Fruit fly (Drosophila melanogaster) whole organism: Measurements from ENCODE around the gene tomb.

ENCODE experiments used
- CG8478 ChIP-seq: fragments of >200 bp; optimal IDR thresholded peaks from 2 replicates; lab custom pipeline; 2018; ENCODE audit warnings: inconsistent platforms
- Dll ChIP-seq: fragments of >200 bp; optimal IDR thresholded peaks from 2 replicates; lab custom pipeline; 2017
- EcR ChIP-seq, 2 experiments: fragments of >200 bp; optimal IDR thresholded peaks; 2 replicates each; lab custom pipeline; 2017; ENCODE audit warnings: missing biosample characterization in 2 of 2, missing genetic modification characterization in 2 of 2, missing genetic modification reagents in 2 of 2
- pan ChIP-seq: fragments of >200 bp; optimal IDR thresholded peaks from 2 replicates; lab custom pipeline; 2017
- psq ChIP-seq: fragments of >200 bp; optimal IDR thresholded peaks from 2 replicates; lab custom pipeline; 2017
- usp ChIP-seq: fragments of >200 bp; optimal IDR thresholded peaks from 2 replicates; lab custom pipeline; 2017; ENCODE audit warnings: missing biosample characterization, missing genetic modification characterization, mixed read lengths

Gene tomb

DNA sequence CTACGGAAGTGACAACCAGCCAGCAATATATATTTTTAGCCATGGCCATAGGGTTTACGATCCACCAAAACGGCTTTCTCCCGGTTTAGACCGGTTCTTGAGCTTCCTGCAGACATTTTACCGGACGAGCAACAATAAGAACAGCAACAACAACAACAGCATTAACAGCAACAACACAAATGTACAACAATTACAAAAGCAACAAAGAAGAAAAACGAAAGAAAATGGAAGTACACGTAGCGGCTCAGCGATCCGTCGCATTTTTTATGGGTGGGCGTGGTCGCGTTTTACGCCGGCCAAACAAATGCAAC is 9.6 kb upstream of the tomb start:
- no peak for TF ChIP-seq CG8478 (lab: Kevin White, UChicago)
- no peak for TF ChIP-seq Dll (lab: Kevin White, UChicago)
- no peak for TF ChIP-seq EcR (GFP tag; optimal IDR thresholded peaks at IDR 0.05; lab: Kevin White, UChicago)
- TF ChIP-seq usp (GFP tag; lab: Kevin White, UChicago): no peak
- no peak for TF ChIP-seq psq (lab: Kevin White, UChicago)
- TF ChIP-seq pan (lab: Kevin White, UChicago): no peak

DNA sequence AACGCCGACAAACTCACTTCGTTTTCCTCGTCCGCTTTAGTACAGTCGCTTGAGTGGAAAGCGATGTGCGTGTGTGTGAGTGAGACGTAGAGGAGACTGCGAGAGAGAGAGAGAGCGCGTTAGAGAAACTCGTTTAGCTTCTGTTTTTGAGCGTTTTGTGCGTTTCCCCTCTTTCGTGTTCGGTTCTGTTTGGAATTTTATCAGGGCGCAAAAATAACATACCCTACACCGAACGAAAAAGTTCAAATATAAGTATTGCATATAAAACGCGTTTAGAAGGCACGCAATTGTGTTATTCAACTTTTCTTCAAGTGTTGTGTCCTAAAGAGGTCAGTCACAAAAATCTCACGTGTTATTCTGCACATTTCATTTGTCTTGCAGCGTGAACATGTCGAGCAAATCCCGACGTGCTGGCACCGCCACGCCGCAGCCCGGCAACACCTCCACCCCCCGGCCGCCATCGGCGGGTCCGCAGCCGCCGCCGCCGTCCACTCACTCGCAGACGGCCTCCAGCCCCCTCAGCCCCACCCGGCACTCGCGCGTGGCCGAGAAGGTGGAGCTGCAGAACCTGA is 6.5 kb upstream of the tomb start:
- TF ChIP-seq usp (GFP tag; lab: Kevin White, UChicago): no peak

DNA sequence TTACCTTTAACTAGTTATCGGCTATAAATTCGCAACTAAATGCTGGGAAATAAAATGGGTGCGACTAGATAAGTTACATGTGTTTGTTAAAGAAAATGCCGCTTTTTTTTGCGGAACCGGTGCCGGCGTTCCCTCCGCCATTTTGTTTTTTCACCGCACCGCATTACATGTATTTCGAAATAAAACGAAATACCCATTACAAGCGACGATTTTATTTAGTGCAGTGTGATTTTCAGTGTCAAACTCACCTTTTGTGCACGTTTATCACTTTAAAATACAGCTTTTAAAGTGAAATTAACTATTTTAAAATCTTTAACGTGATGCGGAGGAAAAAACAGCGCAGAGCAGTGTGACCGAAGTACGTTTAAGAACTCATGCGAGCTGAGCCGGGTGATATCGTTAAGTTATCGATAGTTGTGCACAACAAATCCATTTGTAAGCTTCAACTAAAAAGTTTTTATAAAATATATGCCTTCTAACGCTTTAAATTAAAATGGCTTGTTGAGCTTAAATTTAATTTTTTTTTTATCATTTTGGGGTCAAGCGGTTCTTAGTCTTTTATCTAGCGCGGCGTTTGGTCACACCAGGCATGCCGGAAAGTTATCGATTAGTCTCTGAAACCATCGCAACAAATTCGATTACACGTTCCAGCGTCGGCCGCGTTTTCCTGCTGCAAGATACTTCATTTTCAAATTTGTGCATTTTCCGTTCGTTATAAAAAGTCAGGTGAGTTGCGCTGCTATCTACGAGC is 5.6 kb upstream of the tomb start, which contains the start of the genes Hel25E and Lam:
Hel25E (minus strand) TSS at position 380 of the 751 bp plus-strand sequence.
Lam (plus strand) TSS at position 546 of the 751 bp plus-strand sequence.
- TF ChIP-seq pan (lab: Kevin White, UChicago): no peak
- no peak for TF ChIP-seq Dll (lab: Kevin White, UChicago)
- no peak for TF ChIP-seq psq (lab: Kevin White, UChicago)
- TF ChIP-seq EcR (GFP tag; optimal IDR thresholded peaks at IDR 0.05; lab: Kevin White, UChicago): no peak
- no peak for TF ChIP-seq usp (GFP tag; lab: Kevin White, UChicago)
- TF ChIP-seq CG8478 (lab: Kevin White, UChicago): no peak

DNA sequence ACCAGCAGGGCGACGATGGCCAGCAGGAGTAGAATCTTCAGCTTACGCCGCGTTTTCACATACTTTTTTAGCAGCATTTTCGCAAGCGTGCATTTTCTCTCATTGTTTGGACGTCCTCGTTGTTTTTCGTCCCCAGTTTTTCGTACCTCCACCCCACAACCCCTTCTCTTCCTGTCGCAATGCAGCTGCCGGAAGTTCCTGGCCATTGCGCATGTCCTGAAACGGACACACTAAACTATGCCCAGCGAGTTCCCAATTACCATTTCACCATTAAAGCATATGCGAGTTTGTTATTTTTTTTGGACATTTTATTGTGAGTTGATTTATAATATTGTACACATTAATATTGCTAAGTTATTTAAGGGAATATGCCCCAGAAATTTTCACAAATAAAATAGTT is 2.5 kb upstream of the tomb start, which contains the start of gene CG14015:
CG14015 (minus strand) TSS at position 163 of the 400 bp plus-strand sequence.
- TF ChIP-seq Dll (lab: Kevin White, UChicago) (no peak), CG8478 (lab: Kevin White, UChicago) (no peak), psq (lab: Kevin White, UChicago) (no peak), EcR (GFP tag; optimal IDR thresholded peaks at IDR 0.05; lab: Kevin White, UChicago) (no peak), pan (lab: Kevin White, UChicago) (no peak), usp (GFP tag; lab: Kevin White, UChicago) (no peak)

DNA sequence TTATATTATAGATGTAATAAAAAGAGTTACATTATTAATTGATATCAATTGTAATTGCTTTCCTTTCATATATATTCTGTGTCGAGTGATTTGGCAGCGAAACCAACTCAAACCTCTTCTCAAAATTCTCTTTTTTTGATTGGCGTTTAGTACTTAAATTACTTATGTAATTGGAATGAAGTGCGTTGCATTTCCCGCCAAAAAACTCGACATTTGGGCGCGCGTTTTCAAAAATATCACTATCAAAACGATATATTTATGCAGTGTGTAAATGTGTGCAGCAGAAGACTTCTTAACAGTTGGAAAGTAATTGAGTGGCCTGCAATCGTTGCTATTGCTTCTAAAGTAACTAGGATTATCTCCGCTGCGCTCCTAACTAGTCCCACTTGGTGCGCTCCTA is 505 bp upstream of the tomb start:
- TF ChIP-seq EcR (GFP tag; optimal IDR thresholded peaks at IDR 0.05; lab: Kevin White, UChicago) (no peak), CG8478 (lab: Kevin White, UChicago) (no peak), pan (lab: Kevin White, UChicago) (no peak), psq (lab: Kevin White, UChicago) (no peak)

DNA sequence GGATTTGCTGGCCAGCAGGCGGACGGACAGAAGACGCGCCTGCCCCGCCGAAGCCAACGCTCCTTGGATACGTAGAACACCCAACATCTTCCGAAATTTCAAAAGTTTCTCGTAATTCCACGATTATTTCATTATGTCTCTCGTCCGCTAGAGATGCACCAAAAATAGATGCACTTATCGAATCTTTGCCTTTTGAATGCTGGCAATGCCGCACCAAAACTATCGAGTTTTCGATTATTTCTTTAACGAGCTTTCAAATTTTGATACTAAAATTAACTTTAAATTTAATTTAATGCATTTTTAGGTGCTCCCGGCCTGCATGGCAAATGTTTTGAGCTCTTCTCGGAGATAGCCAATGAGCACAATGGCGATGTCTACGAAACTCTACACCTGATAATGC is 4.5 kb downstream of the tomb start, which contains the start of gene Coq6:
Coq6 (minus strand) TSS at position 163 of the 400 bp plus-strand sequence.
- TF ChIP-seq pan (lab: Kevin White, UChicago): no peak
- TF ChIP-seq Dll (lab: Kevin White, UChicago): no peak

DNA sequence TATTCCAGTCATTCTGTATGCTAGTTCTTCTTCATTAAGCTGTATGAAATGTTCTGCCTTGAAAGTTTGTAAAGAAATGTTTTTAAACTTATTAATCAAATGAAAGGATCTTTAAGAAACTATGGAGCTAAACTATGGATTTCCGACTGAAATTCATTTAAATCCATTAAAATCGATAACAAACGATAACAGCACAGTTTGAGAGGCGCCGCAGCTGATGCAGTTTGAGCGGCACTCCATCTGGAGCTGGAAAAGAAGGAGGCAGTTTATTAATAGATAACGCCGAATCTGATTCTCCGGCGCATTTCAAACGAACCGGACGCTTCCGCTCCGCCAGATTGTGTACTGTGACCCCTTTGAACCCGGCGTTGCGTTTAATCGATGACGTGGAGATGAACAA is 8.7 kb downstream of the tomb start, which contains the start of gene CG31915:
CG31915 (plus strand) TSS at position 263 of the 400 bp plus-strand sequence.
- no peak for TF ChIP-seq EcR (GFP tag; optimal IDR thresholded peaks at IDR 0.05; lab: Kevin White, UChicago)
- TF ChIP-seq usp (GFP tag; lab: Kevin White, UChicago): no peak
- no peak for TF ChIP-seq psq (lab: Kevin White, UChicago)
- TF ChIP-seq CG8478 (lab: Kevin White, UChicago): no peak
- TF ChIP-seq pan (lab: Kevin White, UChicago): no peak
- no peak for TF ChIP-seq Dll (lab: Kevin White, UChicago)

DNA sequence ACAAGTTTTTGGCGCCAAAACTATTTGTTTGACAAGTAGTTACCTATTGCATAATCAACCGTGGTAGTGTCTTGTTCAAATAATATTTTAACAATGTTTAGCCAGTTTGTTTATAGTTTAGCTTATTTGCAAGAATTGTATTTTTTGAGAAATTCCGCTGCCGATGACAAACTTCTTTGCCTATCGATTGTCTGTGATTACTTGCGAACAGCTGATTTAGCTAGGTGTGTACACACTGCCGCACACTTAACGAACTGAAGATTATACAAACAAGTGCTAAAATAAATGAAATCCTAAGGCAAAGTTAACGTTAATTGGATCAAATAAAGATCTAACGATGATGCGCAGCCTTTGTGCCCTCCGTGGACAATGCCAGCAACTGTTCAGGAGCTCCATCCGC is 9.8 kb downstream of the tomb start, which contains the start of gene Cox11:
Cox11 (plus strand) TSS at position 220 of the 400 bp plus-strand sequence.
- TF ChIP-seq CG8478 (lab: Kevin White, UChicago) (no peak), Dll (lab: Kevin White, UChicago) (no peak), EcR (GFP tag; optimal IDR thresholded peaks at IDR 0.05; lab: Kevin White, UChicago) (no peak), pan (lab: Kevin White, UChicago) (no peak), psq (lab: Kevin White, UChicago) (no peak), usp (GFP tag; lab: Kevin White, UChicago) (no peak)

DNA sequence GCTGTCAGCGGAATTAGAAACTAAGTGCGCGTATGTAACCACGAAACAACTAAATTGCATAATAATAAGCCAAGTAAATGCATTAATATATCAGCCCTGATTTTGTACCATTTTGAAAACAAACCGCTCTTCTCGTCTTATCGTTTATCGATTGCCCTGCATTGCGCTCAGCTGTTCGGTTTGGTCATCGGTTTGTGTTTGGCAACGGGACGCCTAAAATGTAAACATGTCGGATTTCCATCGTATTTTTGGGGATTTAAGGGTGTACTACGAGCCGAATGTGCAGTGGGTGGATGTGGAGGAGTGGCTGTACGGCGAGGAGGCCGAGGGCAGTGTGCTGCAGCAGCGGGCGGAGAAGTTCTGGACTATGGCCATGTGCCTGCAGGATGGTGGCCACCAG is 10.8 kb downstream of the tomb start, which contains the start of gene Cap-D3:
Cap-D3 (plus strand) TSS at position 183 of the 400 bp plus-strand sequence.
- no peak for TF ChIP-seq psq (lab: Kevin White, UChicago)
- TF ChIP-seq Dll (lab: Kevin White, UChicago): no peak
- TF ChIP-seq pan (lab: Kevin White, UChicago): no peak
- no peak for TF ChIP-seq CG8478 (lab: Kevin White, UChicago)
- TF ChIP-seq usp (GFP tag; lab: Kevin White, UChicago): no peak
- no peak for TF ChIP-seq EcR (GFP tag; optimal IDR thresholded peaks at IDR 0.05; lab: Kevin White, UChicago)

DNA sequence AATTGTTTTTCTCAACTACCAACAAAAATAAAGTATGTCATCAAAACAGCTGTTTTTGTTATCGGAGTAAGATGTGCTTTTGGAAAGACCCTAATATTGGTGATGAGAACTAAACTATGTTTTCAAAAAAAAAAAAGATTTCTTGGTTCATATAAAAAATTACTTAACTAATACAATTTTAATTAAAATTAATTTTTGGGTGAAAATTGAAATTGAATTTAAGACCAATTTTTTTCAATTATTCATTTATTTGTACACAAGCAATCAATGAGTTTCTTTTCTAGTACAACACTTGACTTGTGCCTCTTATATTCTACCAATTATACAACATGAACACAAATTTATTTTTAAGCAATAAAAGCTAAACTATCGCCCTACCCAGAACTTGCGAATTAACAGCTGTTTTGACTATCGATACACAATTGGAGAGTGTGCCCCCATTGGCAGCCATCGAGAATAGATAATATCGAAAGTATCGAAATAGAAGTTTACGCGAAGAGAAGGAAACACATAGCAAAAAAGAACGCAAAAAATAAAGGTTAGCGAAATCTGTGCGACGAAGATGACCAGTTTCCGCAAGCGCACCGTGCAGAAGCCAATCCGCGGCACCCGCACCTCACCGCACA is 12.6 kb downstream of the tomb start, which contains the start of the genes Vps52 and Elp4:
Vps52 (minus strand) TSS at position 51 of the 626 bp plus-strand sequence.
Elp4 (plus strand) TSS at position 292 of the 626 bp plus-strand sequence.
- TF ChIP-seq Dll (lab: Kevin White, UChicago) (no peak), CG8478 (lab: Kevin White, UChicago) (no peak), usp (GFP tag; lab: Kevin White, UChicago) (no peak), psq (lab: Kevin White, UChicago) (no peak), pan (lab: Kevin White, UChicago) (no peak), EcR (GFP tag; optimal IDR thresholded peaks at IDR 0.05; lab: Kevin White, UChicago) (no peak)

DNA sequence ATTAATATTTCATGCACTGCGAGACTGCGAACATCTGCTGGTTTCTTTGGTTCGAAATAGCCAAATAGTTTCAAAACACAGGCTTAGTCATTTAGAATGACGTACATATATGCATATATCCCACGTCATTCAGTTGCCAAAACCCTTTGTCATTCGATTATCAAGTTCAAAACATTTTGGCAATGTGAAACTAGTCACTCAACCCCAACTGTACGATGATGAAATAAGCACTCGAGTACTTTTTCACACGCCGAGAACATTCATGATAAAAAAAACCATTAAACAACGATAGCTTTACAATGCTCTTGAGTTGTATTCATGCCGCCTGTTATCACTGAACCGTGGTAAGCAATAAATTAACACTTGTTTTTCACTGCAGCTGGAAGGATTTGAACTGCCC is 15.8 kb downstream of the tomb start:
- no peak for TF ChIP-seq Dll (lab: Kevin White, UChicago)
- no peak for TF ChIP-seq usp (GFP tag; lab: Kevin White, UChicago)
- TF ChIP-seq psq (lab: Kevin White, UChicago): no peak
- no peak for TF ChIP-seq EcR (GFP tag; optimal IDR thresholded peaks at IDR 0.05; lab: Kevin White, UChicago)
- no peak for TF ChIP-seq CG8478 (lab: Kevin White, UChicago)
- no peak for TF ChIP-seq pan (lab: Kevin White, UChicago)
